Worm (Caenorhabditis elegans) whole organism, L4/young adult: Measurements from ENCODE around the gene C03A3.3.

Experiments used
- dao-5 ChIP-seq: sonication (generic microtip); optimal IDR thresholded peaks from 2 replicates; lab custom pipeline; 2016; ENCODE audit warnings: missing genotype, missing genetic modification characterization, moderate library complexity, missing compliant biosample characterization
- him-1 ChIP-seq: sonication (generic microtip); optimal IDR thresholded peaks from 2 replicates; lab custom pipeline; 2016; ENCODE audit warnings: missing genotype, missing genetic modification reagents, missing genetic modification characterization, missing compliant biosample characterization

- TF ChIP-seq him-1 (no peak), dao-5 (no peak)
Observed at ce11 chrX:11289925-11290324, 21.1 kb upstream of the C03A3.3 start.
